Fruit fly (Drosophila melanogaster): ENCODE measurements around the gene CG17196.

dm6 chr3R:25777098-25777497 lies 1.1 kb upstream of the CG17196 start, which contains the start of gene CG17195:
- TF ChIP-seq ttk (optimal IDR thresholded peaks at IDR 0.05) (no peak), insv (optimal IDR thresholded peaks at IDR 0.05) (no peak), h (optimal IDR thresholded peaks at IDR 0.05) (no peak), psq (optimal IDR thresholded peaks at IDR 0.05) (no peak), Sin3A (optimal IDR thresholded peaks at IDR 0.05) (no peak)

Measured in Kc167 (cell line).